Fruit fly (Drosophila melanogaster) Kc167 (cell line): ENCODE results near the gene CG45099.

Source experiments
- Myc ChIP-seq: fragments of >200 bp; optimal IDR thresholded peaks from 2 replicates; lab custom pipeline; 2017; ENCODE audit warnings: missing external identifiers
- Sin3A ChIP-seq: fragments of >200 bp; optimal IDR thresholded peaks from 2 replicates; lab custom pipeline; 2018; ENCODE audit warnings: missing external identifiers
- h ChIP-seq: fragments of >200 bp; optimal IDR thresholded peaks from 3 replicates; lab custom pipeline; 2018; ENCODE audit warnings: missing external identifiers
- insv ChIP-seq: fragments of >200 bp; optimal IDR thresholded peaks from 3 replicates; lab custom pipeline; 2018; ENCODE audit warnings: missing external identifiers
- psq ChIP-seq: fragments of >200 bp; optimal IDR thresholded peaks from 2 replicates; lab custom pipeline; 2017; ENCODE audit warnings: missing external identifiers
- ttk ChIP-seq: sonication (Bioruptor generic); optimal IDR thresholded peaks from 2 replicates; lab custom pipeline; 2017; ENCODE audit warnings: missing external identifiers

DNA sequence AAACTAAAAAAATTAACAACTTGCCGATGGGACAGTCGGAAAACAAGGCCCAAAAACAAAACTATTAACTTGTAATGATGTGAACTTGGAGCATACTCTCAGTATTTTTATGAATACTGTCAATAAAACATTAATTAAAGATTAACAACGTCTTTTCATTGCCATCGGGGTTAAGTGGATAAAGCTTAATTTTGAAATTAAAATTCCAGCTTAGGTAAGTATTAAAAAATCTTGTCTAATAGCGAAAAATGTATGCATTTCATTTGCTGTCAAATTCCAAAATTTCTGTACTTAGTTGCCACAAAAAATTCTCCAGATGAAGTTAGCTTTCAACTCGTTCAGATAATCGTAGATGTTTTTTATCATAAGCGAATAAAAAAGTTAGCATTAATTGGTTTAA, 19.7 kb downstream of the CG45099 start, which contains the start of gene Theg:
- TF ChIP-seq Myc (lab: Kevin White, UChicago): no peak
- no peak for TF ChIP-seq Sin3A (lab: Kevin White, UChicago)
- no peak for TF ChIP-seq insv (lab: Kevin White, UChicago)
- TF ChIP-seq psq: no peak
- TF ChIP-seq h (lab: Kevin White, UChicago): no peak
- TF ChIP-seq ttk (lab: Kevin White, UChicago): no peak
